Worm (Caenorhabditis elegans): ENCODE measurements around the gene F38B6.7.

ce11 chrX:6689985-6690384 is 8.2 kb downstream of the F38B6.7 start, which contains the start of gene F38B6.6:
- TF ChIP-seq unc-39 (tag; optimal IDR thresholded peaks at IDR 0.05) (no peak), ztf-4 (tag; optimal IDR thresholded peaks at IDR 0.05) (no peak), blmp-1 (tag; optimal IDR thresholded peaks at IDR 0.05; ENCODE audit: insufficient read depth) (no peak), unc-55 (GFP tag; optimal IDR thresholded peaks at IDR 0.05) (peak; percentile 27), elt-3 (tag; optimal IDR thresholded peaks at IDR 0.05) (no peak), egl-27 (tag; optimal IDR thresholded peaks at IDR 0.05) (no peak), F13H6.1 (tag; optimal IDR thresholded peaks at IDR 0.05) (no peak), nhr-237 (tag; optimal IDR thresholded peaks at IDR 0.05) (no peak), unc-62 (GFP tag; optimal IDR thresholded peaks at IDR 0.05) (no peak), zag-1 (tag; optimal IDR thresholded peaks at IDR 0.05) (no peak), mdl-1 (tag; optimal IDR thresholded peaks at IDR 0.05) (no peak), ceh-82 (tag; optimal IDR thresholded peaks at IDR 0.05) (no peak), ztf-11 (tag; optimal IDR thresholded peaks at IDR 0.05) (no peak)

Data from whole organism, L2 larva.